Worm (Caenorhabditis elegans): ENCODE data around the gene ugt-12.

The ugt-12 gene

ce11 chrV:4890781-4891180, 1.4 kb upstream of the ugt-12 start:
- no peak for TF ChIP-seq lin-13 (GFP tag; optimal IDR thresholded peaks at IDR 0.05)
- TF ChIP-seq dve-1 (tag; optimal IDR thresholded peaks at IDR 0.05; ENCODE audit: insufficient read depth), result no peak
- no peak for TF ChIP-seq zag-1 (tag; optimal IDR thresholded peaks at IDR 0.05)
- peak; percentile 86 for TF ChIP-seq set-16 (GFP tag; IDR thresholded peaks at IDR 0.05)

- TF ChIP-seq lin-13 (GFP tag; optimal IDR thresholded peaks at IDR 0.05), result peak; percentile 32
- no peak for TF ChIP-seq dve-1 (tag; optimal IDR thresholded peaks at IDR 0.05; ENCODE audit: insufficient read depth)
- TF ChIP-seq arid-1 (GFP tag; conservative IDR thresholded peaks at IDR 0.05), result no peak
- peak; percentile 98 for TF ChIP-seq lin-38 (GFP tag; IDR thresholded peaks at IDR 0.05)
- TF ChIP-seq lin-29 (GFP tag; IDR thresholded peaks at IDR 0.05), result no peak
- TF ChIP-seq spr-1 (tag; optimal IDR thresholded peaks at IDR 0.05), result no peak
- no peak for TF ChIP-seq ZK337.2 (GFP tag; IDR thresholded peaks at IDR 0.05)
- no peak for TF ChIP-seq hlh-11 (tag; optimal IDR thresholded peaks at IDR 0.05)
- TF ChIP-seq dmd-9 (GFP tag; IDR thresholded peaks at IDR 0.05), result no peak
- no peak for TF ChIP-seq mxl-3 (GFP tag; optimal IDR thresholded peaks at IDR 0.05)
- no peak for TF ChIP-seq duxl-1 (tag; optimal IDR thresholded peaks at IDR 0.05; ENCODE audit: poor library complexity)
- no peak for TF ChIP-seq php-3 (GFP tag; IDR thresholded peaks at IDR 0.05)
- no peak for TF ChIP-seq dpl-1 (GFP tag; optimal IDR thresholded peaks at IDR 0.05)
- TF ChIP-seq ama-1 (optimal IDR thresholded peaks at IDR 0.05), result no peak
- TF ChIP-seq rbr-2 (tag; optimal IDR thresholded peaks at IDR 0.05), result no peak
- no peak for TF ChIP-seq zfp-3 (GFP tag; conservative IDR thresholded peaks at IDR 0.05)
- peak; percentile 91 for TF ChIP-seq unc-130 (GFP tag; optimal IDR thresholded peaks at IDR 0.05)
- no peak for TF ChIP-seq snpc-4 (tag; optimal IDR thresholded peaks at IDR 0.05)
- no peak for TF ChIP-seq attf-4 (tag; optimal IDR thresholded peaks at IDR 0.05)
- TF ChIP-seq madf-5 (GFP tag; IDR thresholded peaks at IDR 0.05), result no peak
- peak; percentile 87 for TF ChIP-seq Y48G9A.11 (GFP tag; IDR thresholded peaks at IDR 0.05)
- no peak for TF ChIP-seq ztf-7 (tag; optimal IDR thresholded peaks at IDR 0.05)
- peak; percentile 85 for TF ChIP-seq F49E8.2 (tag; optimal IDR thresholded peaks at IDR 0.05; ENCODE audit: borderline replicate concordance)
- no peak for TF ChIP-seq fos-1 (tag; optimal IDR thresholded peaks at IDR 0.05)
- no peak for TF ChIP-seq mdt-29 (GFP tag; IDR thresholded peaks at IDR 0.05)
- TF ChIP-seq vab-7 (GFP tag; IDR thresholded peaks at IDR 0.05), result peak; percentile 18; the same call in 1 of the 2 replicates
- no peak for TF ChIP-seq R02D3.7 (tag; optimal IDR thresholded peaks at IDR 0.05)
- no peak for TF ChIP-seq nhr-10 (tag; optimal IDR thresholded peaks at IDR 0.05)
- TF ChIP-seq snpc-1.2 (GFP tag; IDR thresholded peaks at IDR 0.05), result peak; percentile 78
- TF ChIP-seq ces-1 (GFP tag; optimal IDR thresholded peaks at IDR 0.05), result no peak
- no peak for TF ChIP-seq pqm-1 (tag; optimal IDR thresholded peaks at IDR 0.05)
- TF ChIP-seq aha-1 (tag), result no peak
- no peak for TF ChIP-seq D1046.2 (GFP tag; IDR thresholded peaks at IDR 0.05)
- no peak for TF ChIP-seq tra-1 (GFP tag; IDR thresholded peaks at IDR 0.05)
- no peak for TF ChIP-seq nhr-11 (tag; optimal IDR thresholded peaks at IDR 0.05)
- no peak for TF ChIP-seq hmg-1.1 (GFP tag; IDR thresholded peaks at IDR 0.05)
- TF ChIP-seq ceh-62 (tag; optimal IDR thresholded peaks at IDR 0.05), result no peak
- TF ChIP-seq spr-3 (GFP tag; optimal IDR thresholded peaks at IDR 0.05), result no peak
- no peak for TF ChIP-seq aly-2 (tag; optimal IDR thresholded peaks at IDR 0.05)
- TF ChIP-seq nhr-102 (tag; optimal IDR thresholded peaks at IDR 0.05), result no peak
- TF ChIP-seq set-16 (GFP tag; IDR thresholded peaks at IDR 0.05), result no peak
- no peak for TF ChIP-seq ctbp-1 (GFP tag; IDR thresholded peaks at IDR 0.05)
- TF ChIP-seq hlh-30 (tag; optimal IDR thresholded peaks at IDR 0.05; ENCODE audit: insufficient read depth), result no peak
- TF ChIP-seq F26F4.8 (GFP tag; conservative IDR thresholded peaks at IDR 0.05), result no peak
- TF ChIP-seq ceh-82 (tag; optimal IDR thresholded peaks at IDR 0.05), result no peak
- TF ChIP-seq egl-43 (GFP tag; IDR thresholded peaks at IDR 0.05), result no peak
- no peak for TF ChIP-seq cey-2 (tag; optimal IDR thresholded peaks at IDR 0.05; ENCODE audit: borderline replicate concordance, insufficient read depth)
- no peak for TF ChIP-seq pha-4 (GFP tag; IDR thresholded peaks at IDR 0.05)
- no peak for TF ChIP-seq pha-4 (tag; optimal IDR thresholded peaks at IDR 0.05)
These were observed 599 bp upstream of the ugt-12 start, which contains the start of gene T19H12.2 for ce11 chrV:4889976-4890479. Gene T19H12.2 (plus strand): TSS chrV:4890429.
